Fruit fly (Drosophila melanogaster): ENCODE results near the gene CG11034.

CG11034 gene

DNA sequence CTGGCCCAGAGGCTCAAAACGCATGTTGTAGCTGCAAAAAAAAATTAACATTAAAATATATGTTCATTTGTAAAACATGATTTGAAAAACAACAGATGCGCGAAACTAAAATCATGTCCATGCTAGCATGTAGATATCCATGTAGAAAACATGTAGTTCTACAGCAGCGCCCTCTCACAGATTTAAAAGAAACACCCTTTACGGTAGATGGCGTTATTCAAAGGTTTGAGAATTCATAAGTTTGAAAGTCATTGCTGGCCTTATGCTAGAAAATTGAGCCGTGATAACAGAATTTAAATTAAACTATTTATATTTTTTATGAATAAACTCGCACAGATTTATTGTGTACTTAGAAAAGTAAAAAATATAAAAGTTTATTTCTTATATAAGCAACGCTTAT lies 34.0 kb upstream of the CG11034 start (continued):
- TF ChIP-seq zfh1 (GFP tag; IDR thresholded peaks at IDR 0.05) (peak; percentile 50; the same call in 2 of the 3 replicates), CG11560 (tag; IDR thresholded peaks at IDR 0.05) (no peak), C15 (GFP tag; IDR thresholded peaks at IDR 0.05) (no peak), CHES-1-like (GFP tag; optimal IDR thresholded peaks at IDR 0.05) (no peak), GATAe (GFP tag; conservative IDR thresholded peaks at IDR 0.05) (no peak), dysf (GFP tag; IDR thresholded peaks at IDR 0.05) (peak; percentile 55; the same call in 1 of the 3 replicates), en (GFP tag; optimal IDR thresholded peaks at IDR 0.05) (no peak), Dp (GFP tag; optimal IDR thresholded peaks at IDR 0.05) (peak; percentile 47), CG18619 (GFP tag; optimal IDR thresholded peaks at IDR 0.05) (no peak), Hmr (GFP tag; optimal IDR thresholded peaks at IDR 0.05) (no peak), CG1024 (GFP tag; IDR thresholded peaks at IDR 0.05) (0 out of 2 replicates have a peak, but pooled peaks have one; percentile 4), CG31365 (tag; optimal IDR thresholded peaks at IDR 0.05) (no peak), sqz (GFP tag; optimal IDR thresholded peaks at IDR 0.05) (no peak), Rfx (GFP tag; IDR thresholded peaks at IDR 0.05) (peak; percentile 85), Ptx1 (GFP tag; IDR thresholded peaks at IDR 0.05) (peak; percentile 63), Dll (GFP tag; IDR thresholded peaks at IDR 0.05; ENCODE audit: partially characterized antibody) (no peak), CG8478 (optimal IDR thresholded peaks at IDR 0.05) (no peak), CG17328 (GFP tag; IDR thresholded peaks at IDR 0.05) (0 out of 2 replicates have a peak, but pooled peaks have one; percentile 9), Tbp (GFP tag; optimal IDR thresholded peaks at IDR 0.05) (no peak), CG18262 (tag; optimal IDR thresholded peaks at IDR 0.05) (no peak), Max (GFP tag; optimal IDR thresholded peaks at IDR 0.05) (no peak), Stat92E (GFP tag; optimal IDR thresholded peaks at IDR 0.05) (no peak), twi (tag; optimal IDR thresholded peaks at IDR 0.05) (no peak), croc (GFP tag; conservative IDR thresholded peaks at IDR 0.05) (no peak), caup (GFP tag; optimal IDR thresholded peaks at IDR 0.05; ENCODE audit: severe bottlenecking) (no peak), sd (tag; optimal IDR thresholded peaks at IDR 0.05) (no peak), Fer2 (tag; optimal IDR thresholded peaks at IDR 0.05) (no peak), lola (GFP tag; optimal IDR thresholded peaks at IDR 0.05) (no peak), Xbp1 (GFP tag; optimal IDR thresholded peaks at IDR 0.05) (peak; percentile 67), zf30C (GFP tag; optimal IDR thresholded peaks at IDR 0.05) (no peak), ttk (GFP tag; IDR thresholded peaks at IDR 0.05) (no peak), HHEX (GFP tag; optimal IDR thresholded peaks at IDR 0.05) (no peak), TFAM (GFP tag; optimal IDR thresholded peaks at IDR 0.05) (no peak), tna (GFP tag; IDR thresholded peaks at IDR 0.05; ENCODE audit: partially characterized antibody) (peak; percentile 39; the same call in 1 of the 2 replicates), CG2889 (GFP tag; IDR thresholded peaks at IDR 0.05) (no peak), Kr (GFP tag; optimal IDR thresholded peaks at IDR 0.05) (no peak), crol (GFP tag; IDR thresholded peaks at IDR 0.05) (no peak), toy (GFP tag; IDR thresholded peaks at IDR 0.05) (no peak), CG8281 (tag; optimal IDR thresholded peaks at IDR 0.05) (no peak), seq (GFP tag; IDR thresholded peaks at IDR 0.05) (no peak), Usf (GFP tag; optimal IDR thresholded peaks at IDR 0.05) (no peak), CrebB (tag; optimal IDR thresholded peaks at IDR 0.05) (no peak), ac (GFP tag; optimal IDR thresholded peaks at IDR 0.05) (no peak), D19B (GFP tag; optimal IDR thresholded peaks at IDR 0.05) (no peak), CoRest (tag; optimal IDR thresholded peaks at IDR 0.05) (no peak), Abd-B (GFP tag; optimal IDR thresholded peaks at IDR 0.05) (no peak), Mad (GFP tag; optimal IDR thresholded peaks at IDR 0.05) (peak; percentile 35), Opbp (GFP tag; IDR thresholded peaks at IDR 0.05; ENCODE audit: partially characterized antibody) (peak; percentile 78; the same call in 2 of the 3 replicates), cg (GFP tag; optimal IDR thresholded peaks at IDR 0.05) (no peak), ase (GFP tag; IDR thresholded peaks at IDR 0.05) (peak; percentile 51; the same call in 2 of the 3 replicates), CG32532 (GFP tag; IDR thresholded peaks at IDR 0.05) (peak; percentile 82)

Measured in whole organism, embryonic.